Worm (Caenorhabditis elegans) whole organism, young adult: Measurements from ENCODE around the gene C34E11.4.

ENCODE experiments used
- F33H1.4 ChIP-seq: fragments of 200-800 bp; sonication (Bioruptor generic); IDR thresholded peaks from 2 replicates; pipeline ENCODE4 v1.3.6; 2022; ENCODE audit warnings: missing genetic modification reagents, missing genetic modification characterization, missing compliant biosample characterization
- K12H6.12 ChIP-seq: fragments of 200-800 bp; sonication (Bioruptor generic); optimal IDR thresholded peaks from 2 replicates; lab custom pipeline; 2018; ENCODE audit warnings: mild to moderate bottlenecking, missing genetic modification characterization, missing compliant biosample characterization
- ama-1 ChIP-seq, 3 experiments: fragments of 150-350 bp in 1 of 3; sonication (generic microtip) in 2 of 3; optimal IDR thresholded peaks; 2 replicates each; lab custom pipeline; 2014 to 2018; ENCODE audit warnings: missing biosample characterization in 2 of 3, missing genetic modification characterization in 2 of 3, missing genetic modification reagents in 2 of 3
- snpc-4 ChIP-seq, 5 experiments: fragments of 150-350 bp in 1 of 5; sonication (generic microtip) in 4 of 5; optimal IDR thresholded peaks; 2 replicates each; lab custom pipeline; 2014 to 2018; ENCODE audit warnings: missing genetic modification characterization in 5 of 5, missing biosample characterization in 3 of 5, antibody characterized with exemption in 2 of 5, mild to moderate bottlenecking in 2 of 5, missing compliant biosample characterization in 2 of 5, missing genotype in 2 of 5, moderate library complexity in 2 of 5, missing genetic modification reagents in 1 of 5
- unc-130 ChIP-seq: sonication (generic microtip); optimal IDR thresholded peaks from 2 replicates; lab custom pipeline; 2016; ENCODE audit warnings: missing genetic modification reagents, missing genetic modification characterization, missing compliant biosample characterization
- ztf-28 ChIP-seq: fragments of 200-800 bp; sonication (Bioruptor generic); IDR thresholded peaks from 2 replicates; pipeline ENCODE4 v1.3.6; 2022; ENCODE audit warnings: missing genetic modification reagents, missing genetic modification characterization, missing compliant biosample characterization

DNA sequence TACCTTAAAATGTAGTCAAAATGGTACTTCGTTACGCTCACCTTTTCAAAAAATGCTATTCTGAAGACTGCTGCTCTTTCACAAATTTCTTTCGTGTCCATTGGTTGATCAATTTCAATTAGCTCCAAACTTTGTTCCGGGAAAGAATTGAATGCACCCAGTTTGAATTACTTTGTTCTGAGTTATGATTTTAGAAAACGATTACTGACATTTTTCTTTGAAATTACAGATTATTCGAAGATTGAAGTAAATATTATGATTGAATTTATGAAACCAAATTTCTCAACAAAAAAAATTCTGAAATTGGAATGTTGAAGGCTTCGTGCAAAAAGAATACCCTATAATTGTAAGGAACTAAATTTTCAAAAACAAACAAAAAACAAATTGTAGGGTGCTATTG lies 19.8 kb upstream of the C34E11.4 start, which contains the start of gene Y102F5A.1:
- TF ChIP-seq ama-1 (optimal IDR thresholded peaks at IDR 0.05; lab: Kevin White, UChicago) (no peak), ama-1 (GFP tag; optimal IDR thresholded peaks at IDR 0.05; lab: Kevin White, UChicago) (no peak), K12H6.12 (tag; lab: Kevin White, UChicago) (no peak), F33H1.4 (GFP tag; lab: Robert Waterston, UW) (no peak), ztf-28 (GFP tag; lab: Robert Waterston, UW) (no peak), snpc-4 (GFP tag; optimal IDR thresholded peaks at IDR 0.05; lab: Kevin White, UChicago) (no peak), snpc-4 (tag; optimal IDR thresholded peaks at IDR 0.05; lab: Kevin White, UChicago) (no peak), unc-130 (GFP tag; lab: Kevin White, UChicago) (no peak)
